Worm (Caenorhabditis elegans) whole organism, L4 larva: ENCODE data around the gene his-37.
A peak's percentile ranks its signal among the peaks of the same experiment; 100 is the strongest.

Source experiments
- F26F4.8 ChIP-seq: fragments of 200-800 bp; sonication (Bioruptor generic); conservative IDR thresholded peaks from 2 replicates; pipeline ENCODE4 v1.3.6; 2022; ENCODE audit warnings: missing genetic modification characterization, missing compliant biosample characterization
- F37D6.2 ChIP-seq: sonication (generic microtip); optimal IDR thresholded peaks from 2 replicates; lab custom pipeline; 2016; ENCODE audit warnings: mild to moderate bottlenecking, missing genetic modification characterization, missing compliant biosample characterization
- T20F7.1 ChIP-seq: fragments of 200-800 bp; sonication (Bioruptor generic); optimal IDR thresholded peaks from 2 replicates; lab custom pipeline; 2018; ENCODE audit warnings: mild to moderate bottlenecking, missing genetic modification characterization, missing compliant biosample characterization
- Y48G9A.11 ChIP-seq: fragments of 200-800 bp; sonication (Bioruptor generic); IDR thresholded peaks from 2 replicates; pipeline ENCODE4 v1.3.6; 2022; ENCODE audit warnings: missing genetic modification reagents, missing genetic modification characterization, missing compliant biosample characterization
- Y75B8A.6 ChIP-seq: fragments of 200-800 bp; sonication (Bioruptor generic); IDR thresholded peaks from 2 replicates; pipeline ENCODE4 v1.3.6; 2022; ENCODE audit warnings: missing genetic modification reagents, missing genetic modification characterization, missing compliant biosample characterization
- aha-1 ChIP-seq: fragments of 150-350 bp; peaks from one replicate; lab custom pipeline; 2014; ENCODE audit warnings: missing biosample characterization, missing genetic modification characterization
- aly-2 ChIP-seq: sonication (generic microtip); optimal IDR thresholded peaks from 2 replicates; lab custom pipeline; 2018; ENCODE audit warnings: missing biosample characterization, missing genetic modification characterization
- ceh-32 ChIP-seq: sonication (generic microtip); optimal IDR thresholded peaks from 2 replicates; lab custom pipeline; 2016; ENCODE audit warnings: mild to moderate bottlenecking, missing genetic modification characterization, missing compliant biosample characterization; ENCODE audit not compliant: poor library complexity
- ceh-44 ChIP-seq: fragments of 200-800 bp; sonication (Bioruptor generic); IDR thresholded peaks from 2 replicates; pipeline ENCODE4 v1.3.6; 2022; ENCODE audit warnings: missing genetic modification reagents, missing genetic modification characterization, missing compliant biosample characterization
- ceh-62 ChIP-seq: sonication (generic microtip); optimal IDR thresholded peaks from 2 replicates; lab custom pipeline; 2017; ENCODE audit warnings: missing biosample characterization, missing genetic modification characterization
- ceh-82 ChIP-seq: sonication (generic microtip); optimal IDR thresholded peaks from 2 replicates; lab custom pipeline; 2017; ENCODE audit warnings: missing biosample characterization, missing genetic modification characterization
- ces-1 ChIP-seq: fragments of 150-350 bp; sonication (generic microtip); optimal IDR thresholded peaks from 4 replicates; lab custom pipeline; 2014; ENCODE audit warnings: missing biosample characterization, missing genetic modification reagents, missing genetic modification characterization
- daf-8 ChIP-seq: fragments of 200-800 bp; sonication (Bioruptor generic); IDR thresholded peaks from 2 replicates; pipeline ENCODE4 v1.3.6; 2022; ENCODE audit warnings: missing genetic modification characterization, missing compliant biosample characterization
- dve-1 ChIP-seq: sonication (generic microtip); optimal IDR thresholded peaks from 2 replicates; lab custom pipeline; 2017; ENCODE audit warnings: antibody characterized with exemption, mild to moderate bottlenecking, missing genetic modification characterization, missing compliant biosample characterization; ENCODE audit not compliant: insufficient read depth
- hlh-11 ChIP-seq: fragments of 200-800 bp; sonication (Bioruptor generic); optimal IDR thresholded peaks from 2 replicates; lab custom pipeline; 2018; ENCODE audit warnings: mild to moderate bottlenecking, missing genetic modification characterization, missing compliant biosample characterization
- lim-7 ChIP-seq: fragments of 200-800 bp; sonication (Bioruptor generic); IDR thresholded peaks from 2 replicates; pipeline ENCODE4 v1.3.6; 2022; ENCODE audit warnings: missing genetic modification characterization, missing compliant biosample characterization
- lin-1 ChIP-seq: fragments of 200-800 bp; sonication (Bioruptor generic); IDR thresholded peaks from 2 replicates; pipeline ENCODE4 v1.3.6; 2022; ENCODE audit warnings: missing genetic modification reagents, missing genetic modification characterization, missing compliant biosample characterization
- lsy-2 ChIP-seq, 2 experiments: fragments of 150-350 bp in 1 of 2; sonication (generic microtip) in 1 of 2; optimal IDR thresholded peaks; 2 replicates each; lab custom pipeline; 2014 to 2017; ENCODE audit warnings: missing biosample characterization in 2 of 2, missing genetic modification characterization in 2 of 2
- madf-9 ChIP-seq: fragments of 200-800 bp; sonication (Bioruptor generic); conservative IDR thresholded peaks from 2 replicates; pipeline ENCODE4 v1.3.6; 2022; ENCODE audit warnings: missing genetic modification reagents, missing genetic modification characterization, missing compliant biosample characterization
- nhr-102 ChIP-seq: sonication (generic microtip); optimal IDR thresholded peaks from 2 replicates; lab custom pipeline; 2016; ENCODE audit warnings: mild to moderate bottlenecking, missing genetic modification characterization, moderate library complexity, missing compliant biosample characterization
- nhr-6 ChIP-seq: fragments of 150-350 bp; optimal IDR thresholded peaks from 2 replicates; lab custom pipeline; 2014; ENCODE audit warnings: missing biosample characterization, missing genetic modification characterization
- pqm-1 ChIP-seq: sonication (generic microtip); optimal IDR thresholded peaks from 2 replicates; lab custom pipeline; 2017; ENCODE audit warnings: missing biosample characterization, missing genetic modification characterization
- rbr-2 ChIP-seq: sonication (generic microtip); optimal IDR thresholded peaks from 2 replicates; lab custom pipeline; 2016; ENCODE audit warnings: missing genotype, missing genetic modification characterization, missing compliant biosample characterization
- set-16 ChIP-seq: fragments of 200-800 bp; sonication (Bioruptor generic); IDR thresholded peaks from 2 replicates; pipeline ENCODE4 v1.3.6; 2022; ENCODE audit warnings: missing genetic modification reagents, missing genetic modification characterization, missing compliant biosample characterization
- snpc-1.2 ChIP-seq: fragments of 200-800 bp; sonication (Bioruptor generic); IDR thresholded peaks from 2 replicates; pipeline ENCODE4 v1.3.6; 2022; ENCODE audit warnings: missing genetic modification reagents, missing genetic modification characterization, missing compliant biosample characterization
- spr-3 ChIP-seq: fragments of 200-800 bp; sonication (Bioruptor generic); optimal IDR thresholded peaks from 2 replicates; lab custom pipeline; 2018; ENCODE audit warnings: mild to moderate bottlenecking, missing genetic modification characterization, missing compliant biosample characterization
- tra-1 ChIP-seq: fragments of 200-800 bp; sonication (Bioruptor generic); IDR thresholded peaks from 2 replicates; pipeline ENCODE4 v1.3.6; 2022; ENCODE audit warnings: missing genetic modification reagents, missing genetic modification characterization, missing compliant biosample characterization
- unc-39 ChIP-seq: sonication (generic microtip); optimal IDR thresholded peaks from 2 replicates; lab custom pipeline; 2017; ENCODE audit warnings: missing biosample characterization, missing genetic modification characterization
- unc-62 ChIP-seq, 3 experiments: fragments of 150-350 bp in 1 of 3; sonication (generic microtip); optimal IDR thresholded peaks in 2 of 3; peaks in 1 of 3; 1 replicate in 1 of 3; 2 replicates in 2 of 3; lab custom pipeline; 2014 to 2017; ENCODE audit warnings: missing biosample characterization in 3 of 3, missing genetic modification characterization in 3 of 3, missing genetic modification reagents in 3 of 3, missing genotype in 1 of 3
- zip-2 ChIP-seq: fragments of 150-350 bp; optimal IDR thresholded peaks from 2 replicates; lab custom pipeline; 2014; ENCODE audit warnings: missing biosample characterization, missing genetic modification characterization
- ztf-11 ChIP-seq: fragments of 150-350 bp; optimal IDR thresholded peaks from 2 replicates; lab custom pipeline; 2014; ENCODE audit warnings: missing biosample characterization, missing genetic modification characterization
- ztf-7 ChIP-seq: fragments of 150-350 bp; optimal IDR thresholded peaks from 2 replicates; lab custom pipeline; 2014; ENCODE audit warnings: missing biosample characterization, missing genetic modification characterization

Gene his-37

ce11 chrV:9568707-9569106 is 21.8 kb downstream of the his-37 start, which contains the start of gene F25B3.4:
Gene F25B3.4, minus strand, starts transcription at chrV:9568807.
- no peak for TF ChIP-seq ces-1 (GFP tag; lab: Kevin White, UChicago)
- no peak for TF ChIP-seq F26F4.8
- TF ChIP-seq zip-2 (tag; lab: Kevin White, UChicago) = no peak
- TF ChIP-seq tra-1 (GFP tag; lab: Robert Waterston, UW) = no peak
- no peak for TF ChIP-seq ceh-44 (GFP tag; lab: Robert Waterston, UW)
- no peak for TF ChIP-seq spr-3 (GFP tag; lab: Kevin White, UChicago)
- TF ChIP-seq lsy-2 (tag; optimal IDR thresholded peaks at IDR 0.05; lab: Kevin White, UChicago) = no peak
- no peak for TF ChIP-seq F37D6.2 (tag; lab: Kevin White, UChicago)
- no peak for TF ChIP-seq nhr-6 (tag; lab: Kevin White, UChicago)
- no peak for TF ChIP-seq ceh-32 (tag; lab: Kevin White, UChicago)
- TF ChIP-seq unc-39 (tag; lab: Kevin White, UChicago) = no peak
- no peak for TF ChIP-seq Y75B8A.6 (GFP tag; lab: Robert Waterston, UW)
- TF ChIP-seq lin-1 = no peak
- no peak for TF ChIP-seq lim-7 (GFP tag; lab: Robert Waterston, UW)
- no peak for TF ChIP-seq Y48G9A.11 (GFP tag; lab: Robert Waterston, UW)
- TF ChIP-seq rbr-2 (tag; lab: Kevin White, UChicago) = no peak
- no peak for TF ChIP-seq aly-2 (tag; lab: Kevin White, UChicago)
- no peak for TF ChIP-seq daf-8 (GFP tag; lab: Robert Waterston, UW)
- TF ChIP-seq pqm-1 (tag; lab: Kevin White, UChicago) = no peak

ce11 chrV:9570197-9570596 is 23.3 kb downstream of the his-37 start, which contains the start of gene F25B3.5:
Gene F25B3.5, minus strand, starts transcription at chrV:9570297.
- TF ChIP-seq nhr-102 (tag; lab: Kevin White, UChicago) = no peak
- peak; percentile 11 for TF ChIP-seq dve-1
- peak; percentile 86 for TF ChIP-seq aha-1
- TF ChIP-seq, all 104 proteins: peak for 2

- TF ChIP-seq T20F7.1 (GFP tag; lab: Kevin White, UChicago) (no peak), madf-9 (GFP tag; lab: Robert Waterston, UW) (no peak), set-16 (GFP tag; lab: Robert Waterston, UW) (no peak), ztf-7 (tag; lab: Kevin White, UChicago) (peak; percentile 32), hlh-11 (no peak), dve-1 (peak; percentile 63)
Measured at ce11 chrV:9571056-9571455, 24.2 kb downstream of the his-37 start.

- TF ChIP-seq unc-62 (GFP tag; optimal IDR thresholded peaks at IDR 0.05 in 1 of 2; lab: Kevin White, UChicago) = peak in 1 of 2 experiments; percentile 92
- TF ChIP-seq unc-62 (tag; optimal IDR thresholded peaks at IDR 0.05; lab: Kevin White, UChicago) = no peak
- TF ChIP-seq dve-1 = peak; percentile 50
- no peak for TF ChIP-seq snpc-1.2 (GFP tag; lab: Robert Waterston, UW)
Measured at ce11 chrV:9571673-9572072, 24.8 kb downstream of the his-37 start.

- TF ChIP-seq ceh-62 (tag; lab: Kevin White, UChicago) = no peak
- no peak for TF ChIP-seq rbr-2 (tag; lab: Kevin White, UChicago)
- no peak for TF ChIP-seq ztf-11 (tag; lab: Kevin White, UChicago)
- no peak for TF ChIP-seq ceh-82 (tag; lab: Kevin White, UChicago)
Measured at ce11 chrV:9576991-9577390, 30.1 kb downstream of the his-37 start, which contains the start of gene F25B3.2. Gene F25B3.2, plus strand, starts transcription at chrV:9577291.
